Fruit fly (Drosophila melanogaster) whole organism, embryonic: ENCODE results near the gene CG42758.
A peak's percentile ranks its signal among the peaks of the same experiment; 100 is the strongest.

Experiments used
- CG10431 ChIP-seq: fragments of 200-800 bp; sonication (Bioruptor generic); optimal IDR thresholded peaks from 3 replicates; lab custom pipeline; 2018; ENCODE audit warnings: missing biosample characterization, mild to moderate bottlenecking, missing genetic modification characterization
- CG10462 ChIP-seq: fragments of 200-800 bp; sonication (Bioruptor generic); optimal IDR thresholded peaks from 2 replicates; lab custom pipeline; 2016; ENCODE audit warnings: missing biosample characterization, missing genetic modification characterization
- CG10543 ChIP-seq: fragments of 200-800 bp; sonication (Bioruptor generic); optimal IDR thresholded peaks from 3 replicates; lab custom pipeline; 2017; ENCODE audit warnings: missing biosample characterization, mild to moderate bottlenecking, missing genetic modification characterization, moderate library complexity
- CG11504 ChIP-seq: fragments of 200-800 bp; sonication (Bioruptor generic); optimal IDR thresholded peaks from 3 replicates; lab custom pipeline; 2019; ENCODE audit warnings: missing biosample characterization, mild to moderate bottlenecking, missing genetic modification characterization, moderate library complexity
- CG12071 ChIP-seq: fragments of 200-800 bp; sonication (Bioruptor generic); optimal IDR thresholded peaks from 3 replicates; lab custom pipeline; 2018; ENCODE audit warnings: missing biosample characterization, mild to moderate bottlenecking, missing genetic modification characterization
- CG12299 ChIP-seq: fragments of 200-800 bp; sonication (Bioruptor generic); optimal IDR thresholded peaks from 2 replicates; lab custom pipeline; 2018; ENCODE audit warnings: missing biosample characterization, mild to moderate bottlenecking, missing genetic modification characterization
- CG13296 ChIP-seq: fragments of 200-800 bp; sonication (Bioruptor generic); optimal IDR thresholded peaks from 3 replicates; lab custom pipeline; 2018; ENCODE audit warnings: missing biosample characterization, mild to moderate bottlenecking, missing genetic modification characterization
- CG14441 ChIP-seq: fragments of 200-800 bp; sonication (Bioruptor generic); IDR thresholded peaks from 2 replicates; pipeline ENCODE4 v1.3.6; 2022; ENCODE audit warnings: missing biosample characterization, missing genetic modification characterization
- CG15514 ChIP-seq: fragments of 200-800 bp; sonication (Bioruptor generic); optimal IDR thresholded peaks from 3 replicates; lab custom pipeline; 2017; ENCODE audit warnings: missing biosample characterization, missing genetic modification characterization, mild to moderate bottlenecking, moderate library complexity, missing genetic modification reagents
- CG15601 ChIP-seq: fragments of 200-800 bp; sonication (Bioruptor generic); optimal IDR thresholded peaks from 3 replicates; lab custom pipeline; 2019; ENCODE audit warnings: missing biosample characterization, mild to moderate bottlenecking, missing genetic modification characterization, moderate library complexity
- CG15696 ChIP-seq: fragments of 200-800 bp; sonication (Bioruptor generic); optimal IDR thresholded peaks from 2 replicates; lab custom pipeline; 2019; ENCODE audit warnings: missing biosample characterization, mild to moderate bottlenecking, missing genetic modification characterization, moderate library complexity
- CG17385 ChIP-seq: fragments of 200-800 bp; sonication (Bioruptor generic); optimal IDR thresholded peaks from 3 replicates; lab custom pipeline; 2018; ENCODE audit warnings: missing biosample characterization, mild to moderate bottlenecking, missing genetic modification characterization
- CG18599 ChIP-seq: fragments of 200-800 bp; sonication (Bioruptor generic); optimal IDR thresholded peaks from 3 replicates; lab custom pipeline; 2017; ENCODE audit warnings: missing biosample characterization, missing genetic modification characterization, mild to moderate bottlenecking, moderate library complexity, missing genetic modification reagents
- CG18619 ChIP-seq: fragments of 200-800 bp; sonication (Bioruptor generic); optimal IDR thresholded peaks from 3 replicates; lab custom pipeline; 2017; ENCODE audit warnings: missing biosample characterization, mild to moderate bottlenecking, missing genetic modification characterization
- CG32767 ChIP-seq: fragments of 200-800 bp; sonication (Bioruptor generic); IDR thresholded peaks from 2 replicates; pipeline ENCODE4 v1.3.6; 2022; ENCODE audit warnings: missing biosample characterization, missing genetic modification characterization
- CG4707 ChIP-seq: fragments of 200-800 bp; sonication (Bioruptor generic); optimal IDR thresholded peaks from 2 replicates; lab custom pipeline; 2018; ENCODE audit warnings: missing biosample characterization, mild to moderate bottlenecking, missing genetic modification characterization, moderate library complexity
- CG6854 ChIP-seq: fragments of 200-800 bp; sonication (Bioruptor generic); optimal IDR thresholded peaks from 3 replicates; lab custom pipeline; 2017; ENCODE audit warnings: missing biosample characterization, mild to moderate bottlenecking, missing genetic modification characterization
- CG7556 ChIP-seq: fragments of 200-800 bp; sonication (Bioruptor generic); optimal IDR thresholded peaks from 2 replicates; lab custom pipeline; 2017; ENCODE audit warnings: missing biosample characterization, mild to moderate bottlenecking, missing genetic modification characterization
- CG7786 ChIP-seq: fragments of 200-800 bp; sonication (Bioruptor generic); optimal IDR thresholded peaks from 2 replicates; lab custom pipeline; 2016; ENCODE audit warnings: missing biosample characterization, missing genetic modification characterization
- CoRest ChIP-seq: fragments of 200-800 bp; sonication (Bioruptor generic); optimal IDR thresholded peaks from 3 replicates; lab custom pipeline; 2018; ENCODE audit warnings: missing biosample characterization, mild to moderate bottlenecking, missing genetic modification characterization, moderate library complexity
- D19B ChIP-seq: fragments of 200-800 bp; sonication (Bioruptor generic); optimal IDR thresholded peaks from 2 replicates; lab custom pipeline; 2017; ENCODE audit warnings: missing biosample characterization, mild to moderate bottlenecking, missing genetic modification characterization
- Dek ChIP-seq: fragments of 200-800 bp; sonication (Bioruptor generic); optimal IDR thresholded peaks from 3 replicates; lab custom pipeline; 2019; ENCODE audit warnings: missing biosample characterization, mild to moderate bottlenecking, missing genetic modification characterization, moderate library complexity
- Eip74EF ChIP-seq, 2 experiments: fragments of 200-800 bp in 1 of 2; fragments of >200 bp in 1 of 2; sonication (Bioruptor generic) in 1 of 2; optimal IDR thresholded peaks; 2 replicates each; lab custom pipeline; 2017 to 2019; ENCODE audit warnings: missing biosample characterization in 2 of 2, missing genetic modification characterization in 2 of 2, mild to moderate bottlenecking in 1 of 2, moderate library complexity in 1 of 2
- Ets97D ChIP-seq: fragments of 200-800 bp; sonication (Bioruptor generic); optimal IDR thresholded peaks from 3 replicates; lab custom pipeline; 2016; ENCODE audit warnings: missing biosample characterization, missing genetic modification characterization
- HLH4C ChIP-seq: fragments of 200-800 bp; sonication (Bioruptor generic); IDR thresholded peaks from 3 replicates; pipeline ENCODE4 v1.3.6; 2022; ENCODE audit warnings: missing biosample characterization, missing genetic modification characterization; ENCODE audit not compliant: partially characterized antibody
- Lhr ChIP-seq: fragments of 200-800 bp; sonication (Bioruptor generic); optimal IDR thresholded peaks from 3 replicates; lab custom pipeline; 2017; ENCODE audit warnings: mild to moderate bottlenecking, missing biosample characterization, missing genetic modification reagents, missing genetic modification characterization
- Mes4 ChIP-seq: fragments of 200-800 bp; sonication (Bioruptor generic); optimal IDR thresholded peaks from 2 replicates; lab custom pipeline; 2016; ENCODE audit warnings: missing biosample characterization, missing genetic modification characterization
- Myb ChIP-seq: fragments of 200-800 bp; sonication (Bioruptor generic); optimal IDR thresholded peaks from 2 replicates; lab custom pipeline; 2016; ENCODE audit warnings: missing biosample characterization, missing genetic modification characterization
- Sry-β ChIP-seq: fragments of 200-800 bp; sonication (Bioruptor generic); optimal IDR thresholded peaks from 2 replicates; lab custom pipeline; 2018; ENCODE audit warnings: missing biosample characterization, mild to moderate bottlenecking, missing genetic modification characterization, moderate library complexity
- bbx ChIP-seq: fragments of 200-800 bp; sonication (Bioruptor generic); IDR thresholded peaks from 2 replicates; pipeline ENCODE4 v1.3.6; 2022; ENCODE audit warnings: missing biosample characterization, missing genetic modification characterization; ENCODE audit not compliant: partially characterized antibody
- chinmo ChIP-seq: fragments of 200-800 bp; sonication (Bioruptor generic); IDR thresholded peaks from 4 replicates; pipeline ENCODE4 v1.3.6; 2022; ENCODE audit warnings: missing biosample characterization, missing genetic modification characterization; ENCODE audit not compliant: partially characterized antibody
- corto ChIP-seq: fragments of 200-800 bp; sonication (Bioruptor generic); optimal IDR thresholded peaks from 2 replicates; lab custom pipeline; 2016; ENCODE audit warnings: missing biosample characterization, mild to moderate bottlenecking, missing genetic modification characterization, moderate library complexity
- crp ChIP-seq, 2 experiments: fragments of 200-800 bp; sonication (Bioruptor generic); optimal IDR thresholded peaks; 2 replicates in 1 of 2; 3 replicates in 1 of 2; lab custom pipeline; 2017; ENCODE audit warnings: missing biosample characterization in 2 of 2, missing genetic modification characterization in 2 of 2, mild to moderate bottlenecking in 1 of 2, moderate library complexity in 1 of 2
- cwo ChIP-seq: fragments of 200-800 bp; sonication (Bioruptor generic); optimal IDR thresholded peaks from 3 replicates; lab custom pipeline; 2017; ENCODE audit warnings: missing biosample characterization, missing genetic modification characterization, mild to moderate bottlenecking, moderate library complexity, missing genetic modification reagents
- fd96Cb ChIP-seq: fragments of 200-800 bp; sonication (Bioruptor generic); optimal IDR thresholded peaks from 2 replicates; lab custom pipeline; 2018; ENCODE audit warnings: missing biosample characterization, mild to moderate bottlenecking, missing genetic modification characterization, moderate library complexity
- fru ChIP-seq: fragments of >200 bp; optimal IDR thresholded peaks from 2 replicates; lab custom pipeline; 2017
- hb ChIP-seq: fragments of 200-800 bp; sonication (Bioruptor generic); IDR thresholded peaks from 3 replicates; pipeline ENCODE4 v1.3.6; 2022; ENCODE audit warnings: missing biosample characterization, missing genetic modification characterization; ENCODE audit not compliant: partially characterized antibody
- insv ChIP-seq, 2 experiments: fragments of 200-800 bp; sonication (Bioruptor generic); optimal IDR thresholded peaks; 3 replicates each; lab custom pipeline; 2016 to 2018; ENCODE audit warnings: missing biosample characterization in 2 of 2, missing genetic modification characterization in 2 of 2
- lab ChIP-seq: fragments of 200-800 bp; sonication (Bioruptor generic); optimal IDR thresholded peaks from 3 replicates; lab custom pipeline; 2017; ENCODE audit warnings: missing biosample characterization, missing genetic modification characterization, mild to moderate bottlenecking, moderate library complexity, missing genetic modification reagents
- lmd ChIP-seq: fragments of 200-800 bp; sonication (Bioruptor generic); IDR thresholded peaks from 2 replicates; pipeline ENCODE4 v1.3.6; 2022; ENCODE audit warnings: missing biosample characterization, missing genetic modification characterization
- pan ChIP-seq, 4 experiments: fragments of >200 bp in 3 of 4; fragments of 200-800 bp in 1 of 4; sonication (Bioruptor generic) in 1 of 4; optimal IDR thresholded peaks in 3 of 4; IDR thresholded peaks in 1 of 4; 2 replicates each; pipeline versions ENCODE4 v1.3.6 to Lab custom; 2017 to 2022; ENCODE audit warnings: missing biosample characterization in 2 of 4, missing genetic modification characterization in 2 of 4, mixed read lengths in 1 of 4
- run ChIP-seq: fragments of 200-800 bp; sonication (Bioruptor generic); optimal IDR thresholded peaks from 3 replicates; lab custom pipeline; 2018; ENCODE audit warnings: missing biosample characterization, mild to moderate bottlenecking, missing genetic modification characterization
- sug ChIP-seq: fragments of 200-800 bp; optimal IDR thresholded peaks from 2 replicates; lab custom pipeline; 2019; ENCODE audit warnings: missing biosample characterization, mild to moderate bottlenecking, missing genetic modification characterization, moderate library complexity
- tin ChIP-seq: fragments of 200-800 bp; sonication (Bioruptor generic); optimal IDR thresholded peaks from 3 replicates; lab custom pipeline; 2016; ENCODE audit warnings: missing biosample characterization, missing genetic modification characterization
- trem ChIP-seq: fragments of 200-800 bp; optimal IDR thresholded peaks from 3 replicates; lab custom pipeline; 2019; ENCODE audit warnings: missing biosample characterization, mild to moderate bottlenecking, missing genetic modification characterization, moderate library complexity
- trh ChIP-seq: fragments of 200-800 bp; sonication (Bioruptor generic); optimal IDR thresholded peaks from 2 replicates; lab custom pipeline; 2016; ENCODE audit warnings: missing biosample characterization, missing genetic modification characterization
- twi ChIP-seq: fragments of 200-800 bp; optimal IDR thresholded peaks from 2 replicates; lab custom pipeline; 2019; ENCODE audit warnings: missing biosample characterization, mild to moderate bottlenecking, missing genetic modification characterization, moderate library complexity

Gene CG42758

dm6 chr3L:14537435-14537991 lies 29.7 kb upstream of the CG42758 start, which contains the start of gene Mpcp2 (continued):
- peak; percentile 7 for TF ChIP-seq CG7556 (GFP tag; lab: Kevin White, UChicago)
- TF ChIP-seq Lhr: peak; percentile 97
- TF ChIP-seq run (tag; lab: Kevin White, UChicago): peak; percentile 45
- TF ChIP-seq trh (GFP tag; lab: Kevin White, UChicago): no peak
- peak; percentile 60 for TF ChIP-seq Dek
- peak; percentile 52 for TF ChIP-seq CoRest
- peak; percentile 37 for TF ChIP-seq CG18599
- no peak for TF ChIP-seq CG4707 (GFP tag; lab: Kevin White, UChicago)
- TF ChIP-seq Sry-β (GFP tag; lab: Kevin White, UChicago): no peak
- peak; percentile 58 for TF ChIP-seq CG15601 (tag; lab: Kevin White, UChicago)
- peak; percentile 36 for TF ChIP-seq CG12071
- TF ChIP-seq crp (GFP tag; optimal IDR thresholded peaks at IDR 0.05; lab: Kevin White, UChicago): peak in 1 of 2 experiments; percentile 66
- peak; percentile 23 for TF ChIP-seq CG13296 (GFP tag; lab: Kevin White, UChicago)
- TF ChIP-seq Eip74EF (GFP tag; optimal IDR thresholded peaks at IDR 0.05; lab: Kevin White, UChicago): peak in 1 of 2 experiments; percentile 13
- TF ChIP-seq Myb (GFP tag; lab: Kevin White, UChicago): peak; percentile 49
- peak; percentile 43 for TF ChIP-seq cwo
- TF ChIP-seq CG17385: peak; percentile 28
- TF ChIP-seq CG32767: no peak; the same call in 1 of the 2 replicates
- no peak for TF ChIP-seq CG10431
- TF ChIP-seq CG10543: peak; percentile 46
- peak; percentile 72 for TF ChIP-seq lab (GFP tag; lab: Kevin White, UChicago)
- TF ChIP-seq chinmo (GFP tag; lab: Robert Waterston, UW): 0 out of 4 replicates have a peak, but pooled peaks have one; percentile 52
- TF ChIP-seq Ets97D (GFP tag; lab: Kevin White, UChicago): peak; percentile 86
- TF ChIP-seq insv (GFP tag; optimal IDR thresholded peaks at IDR 0.05; lab: Kevin White, UChicago): peak in 1 of 2 experiments; percentile 53
- TF ChIP-seq trem (tag; lab: Kevin White, UChicago): peak; percentile 83
- TF ChIP-seq CG14441 (GFP tag; lab: Robert Waterston, UW): no peak
- peak; percentile 46 for TF ChIP-seq CG12299
- peak; percentile 0 for TF ChIP-seq CG7786 (GFP tag; lab: Kevin White, UChicago)
- peak; percentile 71 for TF ChIP-seq bbx (GFP tag; lab: Robert Waterston, UW)
- TF ChIP-seq twi (tag; lab: Kevin White, UChicago): peak; percentile 25
- no peak for TF ChIP-seq CG10462
- peak; percentile 57 for TF ChIP-seq CG11504
- TF ChIP-seq fru (lab: Kevin White, UChicago): no peak
- no peak for TF ChIP-seq tin
- TF ChIP-seq fd96Cb: no peak
- TF ChIP-seq CG6854 (GFP tag; lab: Kevin White, UChicago): peak; percentile 9
- no peak for TF ChIP-seq CG18619
- no peak for TF ChIP-seq CG15696 (tag; lab: Kevin White, UChicago)
- peak; percentile 1 for TF ChIP-seq Mes4 (GFP tag; lab: Kevin White, UChicago)
- TF ChIP-seq hb (GFP tag; lab: Robert Waterston, UW): no peak
- TF ChIP-seq corto (GFP tag; lab: Kevin White, UChicago): no peak
- TF ChIP-seq HLH4C: peak; percentile 18; the same call in 2 of the 3 replicates
- peak; percentile 97 for TF ChIP-seq D19B (GFP tag; lab: Kevin White, UChicago)
- TF ChIP-seq sug (tag; lab: Kevin White, UChicago): peak; percentile 92
- TF ChIP-seq pan (optimal IDR thresholded peaks at IDR 0.05; lab: Kevin White, UChicago): no peak
- peak in 1 of 2 experiments; percentile 9 for TF ChIP-seq pan (GFP tag; optimal IDR thresholded peaks at IDR 0.05 in 1 of 2, IDR thresholded peaks at IDR 0.05 in 1 of 2)
- TF ChIP-seq lmd (GFP tag; lab: Robert Waterston, UW): no peak
- TF ChIP-seq CG15514 (GFP tag; lab: Kevin White, UChicago): peak; percentile 86
